Worm (Caenorhabditis elegans): ENCODE results near the gene apb-1.
"Not testable (repeated sequence)": the region's sequence is repeated elsewhere in the genome, so short reads cannot be mapped to it uniquely, and the experiment has no call there.

Gene apb-1

DNA sequence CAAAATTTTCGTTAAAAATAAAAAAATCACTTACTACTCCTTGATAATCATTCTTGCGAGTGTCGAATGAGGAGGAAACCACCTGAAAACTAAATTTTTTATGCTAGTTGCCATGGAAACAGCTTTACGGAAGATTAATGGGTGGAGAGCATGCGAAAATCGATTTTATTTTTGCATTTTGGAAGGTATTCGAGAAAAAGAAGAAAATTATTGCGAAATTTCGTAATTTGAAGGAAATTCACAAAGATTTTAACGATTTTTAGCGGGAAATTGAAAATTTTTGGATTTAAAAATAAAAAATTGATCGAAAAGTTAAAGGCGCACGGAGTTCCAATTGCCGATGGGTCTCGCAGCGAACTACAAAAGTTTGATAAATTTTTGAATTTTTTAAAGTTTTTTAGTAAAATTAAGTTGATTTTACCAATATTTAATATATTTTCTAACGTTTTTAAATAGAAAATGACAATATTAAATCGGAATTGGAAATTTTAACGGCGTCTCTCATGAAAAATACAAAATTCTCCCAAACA lies 21.1 kb downstream of the apb-1 start, which contains the start of gene Y54F10AR.1:
Gene Y54F10AR.1 (minus strand): TSS at position 51 of the 530 bp plus-strand sequence.
- TF ChIP-seq ztf-23 (GFP tag; IDR thresholded peaks at IDR 0.05) (no peak), ztf-29 (GFP tag; IDR thresholded peaks at IDR 0.05) (no peak), T22C8.4 (GFP tag; IDR thresholded peaks at IDR 0.05) (no peak), cog-1 (tag; optimal IDR thresholded peaks at IDR 0.05) (no peak), tab-1 (GFP tag; IDR thresholded peaks at IDR 0.05) (no peak), med-1 (GFP tag; optimal IDR thresholded peaks at IDR 0.05; ENCODE audit: insufficient read depth) (no peak), flt-1 (GFP tag; IDR thresholded peaks at IDR 0.05) (no peak), ref-1 (GFP tag; conservative IDR thresholded peaks at IDR 0.05) (no peak), klf-2 (GFP tag; conservative IDR thresholded peaks at IDR 0.05) (no peak)

- no peak for TF ChIP-seq cog-1 (tag; optimal IDR thresholded peaks at IDR 0.05)
- TF ChIP-seq flt-1 (GFP tag; IDR thresholded peaks at IDR 0.05): no peak
- no peak for TF ChIP-seq med-1 (GFP tag; optimal IDR thresholded peaks at IDR 0.05; ENCODE audit: insufficient read depth)
- no peak for TF ChIP-seq ref-1 (GFP tag; conservative IDR thresholded peaks at IDR 0.05)
- no peak for TF ChIP-seq tab-1 (GFP tag; IDR thresholded peaks at IDR 0.05)
- no peak for TF ChIP-seq T22C8.4 (GFP tag; IDR thresholded peaks at IDR 0.05)
- TF ChIP-seq ztf-29 (GFP tag; IDR thresholded peaks at IDR 0.05): no peak
- no peak for TF ChIP-seq ztf-23 (GFP tag; IDR thresholded peaks at IDR 0.05)
- no peak for TF ChIP-seq klf-2 (GFP tag; conservative IDR thresholded peaks at IDR 0.05)
Measured at ce11 chrIII:2572421-2572820, 24.4 kb downstream of the apb-1 start.

DNA sequence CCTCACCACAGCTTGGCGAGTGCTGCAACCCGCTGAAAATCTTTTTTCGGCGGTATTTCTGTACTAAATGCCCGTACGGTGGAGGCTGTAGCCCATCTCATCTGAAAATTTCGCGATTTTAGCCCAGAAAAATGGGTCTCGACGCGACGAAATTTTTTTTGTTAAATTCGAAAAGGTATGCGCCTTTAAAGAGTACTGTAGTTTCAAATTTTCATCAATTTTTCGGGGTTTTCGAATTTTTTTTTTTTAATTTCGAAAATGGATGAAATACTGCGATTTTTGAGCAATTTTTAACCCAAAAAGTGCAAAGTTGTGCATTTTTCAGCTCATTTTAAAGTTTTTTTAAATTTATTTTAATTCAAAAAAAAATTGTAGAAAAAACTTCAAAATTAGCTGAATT lies 25.4 kb downstream of the apb-1 start, which contains the start of gene Y54F10AR.2:
Gene Y54F10AR.2 (minus strand): TSS at position 101 of the 400 bp plus-strand sequence.
- TF ChIP-seq cog-1 (tag; optimal IDR thresholded peaks at IDR 0.05) (no peak), T22C8.4 (GFP tag; IDR thresholded peaks at IDR 0.05) (no peak)

- not testable (repeated sequence) for TF ChIP-seq cog-1 (tag; optimal IDR thresholded peaks at IDR 0.05); ref-1 (GFP tag; conservative IDR thresholded peaks at IDR 0.05); med-1 (GFP tag; optimal IDR thresholded peaks at IDR 0.05; ENCODE audit: insufficient read depth)
Measured at ce11 chrIII:2563883-2564282, 33.0 kb downstream of the apb-1 start, which contains the start of gene Y54F10AM.11. Y54F10AM.11 (minus strand) TSS chrIII:2563983.

DNA sequence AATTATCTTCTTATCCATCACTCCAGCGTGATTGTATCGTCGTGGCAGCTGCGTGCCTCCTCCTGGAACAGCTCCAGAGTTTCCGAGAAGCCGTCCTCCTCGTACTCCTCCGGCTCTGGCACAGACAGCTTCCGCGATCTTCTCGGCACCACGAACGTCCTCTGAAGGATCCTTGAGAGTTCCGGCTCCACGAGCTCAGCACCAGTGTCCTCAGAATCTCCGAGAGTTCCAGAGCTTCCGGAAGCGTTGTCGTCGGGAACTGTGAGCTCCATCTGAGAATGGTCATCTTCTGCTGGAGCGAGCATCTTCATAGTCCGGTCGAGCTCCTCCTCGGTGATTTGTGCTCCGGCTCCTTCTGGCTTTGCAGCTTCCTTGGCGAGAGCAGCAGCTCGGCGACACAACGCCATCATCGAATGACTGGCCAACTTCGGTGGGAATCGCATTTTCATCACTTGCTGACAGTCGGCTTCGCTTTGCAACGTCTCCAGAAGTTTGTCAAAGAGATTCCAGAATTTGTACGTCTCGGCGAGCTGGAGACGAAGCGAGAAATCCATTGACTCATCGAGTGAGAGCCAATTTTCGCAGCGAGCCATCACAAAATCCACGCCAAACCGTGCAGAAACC lies 33.7 kb downstream of the apb-1 start:
- no peak for TF ChIP-seq med-1 (GFP tag; optimal IDR thresholded peaks at IDR 0.05; ENCODE audit: insufficient read depth)
- TF ChIP-seq klf-2 (GFP tag; conservative IDR thresholded peaks at IDR 0.05): no peak
- no peak for TF ChIP-seq cog-1 (tag; optimal IDR thresholded peaks at IDR 0.05)
- TF ChIP-seq ztf-23 (GFP tag; IDR thresholded peaks at IDR 0.05): no peak
- no peak for TF ChIP-seq ztf-29 (GFP tag; IDR thresholded peaks at IDR 0.05)
- no peak for TF ChIP-seq T22C8.4 (GFP tag; IDR thresholded peaks at IDR 0.05)
- no peak for TF ChIP-seq ref-1 (GFP tag; conservative IDR thresholded peaks at IDR 0.05)
- no peak for TF ChIP-seq tab-1 (GFP tag; IDR thresholded peaks at IDR 0.05)

DNA sequence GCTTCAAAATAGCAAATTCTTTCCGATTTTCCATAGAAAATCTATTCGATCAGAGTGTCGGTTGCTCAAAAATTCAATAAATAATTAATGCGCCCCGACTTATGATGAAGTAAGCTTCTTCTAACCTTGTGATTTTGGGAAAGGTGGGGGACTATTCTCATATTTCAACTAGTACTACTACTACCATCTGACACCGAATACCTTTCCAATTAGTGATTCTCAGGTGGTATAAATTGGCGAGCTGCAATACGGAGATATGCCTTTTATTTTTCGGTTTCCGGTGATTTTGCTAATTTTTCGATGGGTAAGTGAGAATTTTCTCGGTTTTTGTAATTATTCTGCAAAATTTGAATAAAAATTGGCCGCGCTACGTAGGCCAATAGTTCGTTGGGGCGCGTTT lies 35.4 kb downstream of the apb-1 start, which contains the start of gene nhr-239:
Gene nhr-239 (plus strand): TSS at position 301 of the 400 bp plus-strand sequence.
- TF ChIP-seq ztf-23 (GFP tag; IDR thresholded peaks at IDR 0.05) (no peak), ref-1 (GFP tag; conservative IDR thresholded peaks at IDR 0.05) (no peak), cog-1 (tag; optimal IDR thresholded peaks at IDR 0.05) (no peak), flt-1 (GFP tag; IDR thresholded peaks at IDR 0.05) (no peak), T22C8.4 (GFP tag; IDR thresholded peaks at IDR 0.05) (no peak), med-1 (GFP tag; optimal IDR thresholded peaks at IDR 0.05; ENCODE audit: insufficient read depth) (no peak), ztf-29 (GFP tag; IDR thresholded peaks at IDR 0.05) (no peak), klf-2 (GFP tag; conservative IDR thresholded peaks at IDR 0.05) (no peak), tab-1 (GFP tag; IDR thresholded peaks at IDR 0.05) (no peak)

DNA sequence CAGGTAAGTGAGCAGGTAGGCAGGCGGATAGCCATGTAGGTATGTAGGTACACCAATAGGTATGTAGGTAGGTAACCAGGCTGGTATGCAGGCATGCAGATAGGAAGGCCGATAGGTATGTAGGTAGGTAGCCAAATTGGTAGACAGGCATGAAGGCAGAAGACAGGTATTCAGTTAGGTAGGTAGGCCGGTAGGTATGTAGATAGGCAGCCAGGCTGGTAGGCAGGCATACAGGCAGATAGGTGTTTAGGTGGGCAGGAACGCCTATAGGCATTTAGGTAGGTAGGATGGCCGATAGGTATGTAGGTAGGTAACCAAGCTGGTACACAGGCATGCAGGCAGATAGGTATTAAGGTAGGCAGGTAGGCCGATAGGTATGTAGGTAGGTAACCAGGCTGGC lies 36.1 kb downstream of the apb-1 start:
- TF ChIP-seq ztf-29 (GFP tag; IDR thresholded peaks at IDR 0.05) (no peak), cog-1 (tag; optimal IDR thresholded peaks at IDR 0.05) (no peak), med-1 (GFP tag; optimal IDR thresholded peaks at IDR 0.05; ENCODE audit: insufficient read depth) (no peak), ref-1 (GFP tag; conservative IDR thresholded peaks at IDR 0.05) (no peak; the same call in 1 of the 2 replicates), klf-2 (GFP tag; conservative IDR thresholded peaks at IDR 0.05) (no peak), T22C8.4 (GFP tag; IDR thresholded peaks at IDR 0.05) (no peak), tab-1 (GFP tag; IDR thresholded peaks at IDR 0.05) (no peak), ztf-23 (GFP tag; IDR thresholded peaks at IDR 0.05) (no peak), flt-1 (GFP tag; IDR thresholded peaks at IDR 0.05) (no peak)

DNA sequence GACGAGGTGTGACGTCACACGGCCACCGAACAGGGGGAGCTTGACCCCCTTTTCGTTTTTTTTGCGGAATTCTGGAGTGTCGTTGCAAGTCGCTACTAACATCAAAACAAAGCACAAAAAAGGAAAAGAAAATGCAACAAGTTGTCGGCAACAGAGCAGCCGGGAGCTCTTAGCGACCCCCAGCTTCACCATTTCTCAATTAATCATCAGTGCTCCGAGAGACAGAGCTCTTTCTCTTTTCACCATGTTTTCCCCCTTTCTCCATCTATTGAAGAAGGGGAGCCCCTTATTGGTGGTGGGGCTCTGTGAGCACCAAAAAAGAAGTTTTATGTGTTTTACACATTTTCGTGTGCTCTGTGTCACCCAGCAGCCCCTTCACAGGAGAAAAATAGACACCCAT lies 43.3 kb downstream of the apb-1 start:
- TF ChIP-seq tab-1 (GFP tag; IDR thresholded peaks at IDR 0.05): 0 out of 2 replicates have a peak, but pooled peaks have one; percentile 52
- TF ChIP-seq ref-1 (GFP tag; conservative IDR thresholded peaks at IDR 0.05): no peak

DNA sequence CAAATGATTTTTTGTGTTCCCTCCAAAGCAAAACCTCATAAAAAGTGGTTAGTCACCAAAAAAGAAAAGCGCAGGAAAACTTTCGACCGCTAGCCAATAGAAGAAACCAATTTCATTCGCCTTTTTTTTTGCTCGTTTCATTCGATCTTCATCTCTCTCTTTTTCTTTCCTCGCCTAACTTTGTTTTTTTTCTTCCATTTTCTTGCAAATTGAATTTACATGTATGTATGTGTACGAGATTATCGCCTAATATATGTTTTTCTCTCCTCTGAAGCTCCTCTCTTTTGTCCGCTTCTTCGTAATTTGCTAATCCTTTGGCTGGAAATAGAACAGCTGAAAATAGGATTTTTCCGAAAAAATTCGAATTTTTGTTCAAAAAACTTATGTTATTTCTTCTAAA lies 44.5 kb downstream of the apb-1 start:
- TF ChIP-seq flt-1 (GFP tag; IDR thresholded peaks at IDR 0.05) (no peak), med-1 (GFP tag; optimal IDR thresholded peaks at IDR 0.05; ENCODE audit: insufficient read depth) (no peak), T22C8.4 (GFP tag; IDR thresholded peaks at IDR 0.05) (no peak), tab-1 (GFP tag; IDR thresholded peaks at IDR 0.05) (no peak), ref-1 (GFP tag; conservative IDR thresholded peaks at IDR 0.05) (no peak), ztf-29 (GFP tag; IDR thresholded peaks at IDR 0.05) (no peak), cog-1 (tag; optimal IDR thresholded peaks at IDR 0.05) (no peak)

DNA sequence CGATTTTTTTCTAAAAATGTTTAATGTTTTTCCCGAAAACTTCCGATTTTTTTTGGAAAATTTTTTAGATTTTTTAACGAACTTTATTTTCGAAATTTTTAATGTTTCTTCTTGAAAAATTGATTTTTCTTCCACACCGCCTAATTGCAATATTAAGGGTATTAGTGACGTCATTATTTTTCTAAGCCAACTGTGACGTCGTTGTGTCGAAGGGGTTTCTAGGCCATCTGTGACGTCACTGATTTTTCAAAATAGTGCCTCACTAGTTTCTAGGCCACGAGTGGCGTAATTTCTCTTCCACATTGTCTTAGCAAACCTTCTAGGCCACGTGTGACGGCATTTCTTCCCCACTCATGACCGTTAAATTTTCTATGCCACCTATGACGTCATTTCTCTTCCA lies 44.9 kb downstream of the apb-1 start:
- no peak for TF ChIP-seq klf-2 (GFP tag; conservative IDR thresholded peaks at IDR 0.05)

Data from whole organism, midembryonic.